Fruit fly (Drosophila melanogaster): Measurements from ENCODE around the gene sordd1.

sordd1 gene

dm6 chrX:15803764-15804563 lies 8.1 kb upstream of the sordd1 start, which contains the start of the genes PGRP-LE and sd (continued):
- TF ChIP-seq CG12391 (tag; optimal IDR thresholded peaks at IDR 0.05) (peak; percentile 18), crp (GFP tag; optimal IDR thresholded peaks at IDR 0.05) (peak in 1 of 2 experiments; percentile 82), nom (GFP tag; optimal IDR thresholded peaks at IDR 0.05) (peak; percentile 57), Lhr (GFP tag; optimal IDR thresholded peaks at IDR 0.05) (no peak), abd-A (tag; optimal IDR thresholded peaks at IDR 0.05) (peak; percentile 66), D19A (tag; optimal IDR thresholded peaks at IDR 0.05) (no peak), CG10431 (GFP tag; optimal IDR thresholded peaks at IDR 0.05) (no peak), Dbx (GFP tag; IDR thresholded peaks at IDR 0.05) (no peak), peb (GFP tag; IDR thresholded peaks at IDR 0.05) (no peak), trh (GFP tag; optimal IDR thresholded peaks at IDR 0.05) (no peak), CG16779 (GFP tag; IDR thresholded peaks at IDR 0.05) (no peak), CG7745 (tag; optimal IDR thresholded peaks at IDR 0.05) (no peak), CG13296 (GFP tag; optimal IDR thresholded peaks at IDR 0.05) (no peak), Hr78 (GFP tag; optimal IDR thresholded peaks at IDR 0.05) (no peak), gcm (GFP tag; optimal IDR thresholded peaks at IDR 0.05) (no peak), CG9817 (tag; optimal IDR thresholded peaks at IDR 0.05) (no peak), CG4707 (GFP tag; optimal IDR thresholded peaks at IDR 0.05) (peak; percentile 70), tll (GFP tag; optimal IDR thresholded peaks at IDR 0.05) (no peak), Vsx1 (GFP tag; optimal IDR thresholded peaks at IDR 0.05) (no peak), Hmr (GFP tag; optimal IDR thresholded peaks at IDR 0.05) (no peak), pum (GFP tag; optimal IDR thresholded peaks at IDR 0.05) (no peak)

- TF ChIP-seq lilli (GFP tag; optimal IDR thresholded peaks at IDR 0.05), result peak; percentile 23
- TF ChIP-seq CG5245 (GFP tag; optimal IDR thresholded peaks at IDR 0.05), result peak; percentile 3
- TF ChIP-seq dmrt11E (tag; optimal IDR thresholded peaks at IDR 0.05), result peak; percentile 25
- TF ChIP-seq dmrt99B (tag; optimal IDR thresholded peaks at IDR 0.05), result peak; percentile 4
- peak; percentile 31; the same call in 1 of the 2 replicates for TF ChIP-seq sna (GFP tag; IDR thresholded peaks at IDR 0.05; ENCODE audit: partially characterized antibody)
- no peak for TF ChIP-seq sens-2 (GFP tag; IDR thresholded peaks at IDR 0.05)
- TF ChIP-seq pzg (GFP tag; optimal IDR thresholded peaks at IDR 0.05), result peak; percentile 42
- no peak for TF ChIP-seq CG12219 (GFP tag; optimal IDR thresholded peaks at IDR 0.05)
- peak; percentile 66 for TF ChIP-seq row (GFP tag; IDR thresholded peaks at IDR 0.05)
- TF ChIP-seq sug (tag; optimal IDR thresholded peaks at IDR 0.05), result peak; percentile 54
- peak; percentile 20 for TF ChIP-seq CG10979 (tag; optimal IDR thresholded peaks at IDR 0.05)
- TF ChIP-seq CG7357 (GFP tag; IDR thresholded peaks at IDR 0.05), result peak; percentile 76
- peak; percentile 75 for TF ChIP-seq Bgb (GFP tag; IDR thresholded peaks at IDR 0.05; ENCODE audit: partially characterized antibody)
- TF ChIP-seq CG4617 (GFP tag; optimal IDR thresholded peaks at IDR 0.05; ENCODE audit: borderline replicate concordance), result peak; percentile 31
- TF ChIP-seq CG9932 (GFP tag; IDR thresholded peaks at IDR 0.05), result peak; percentile 62
- TF ChIP-seq gce (GFP tag; IDR thresholded peaks at IDR 0.05), result no peak
- no peak for TF ChIP-seq CG10565 (GFP tag; optimal IDR thresholded peaks at IDR 0.05)
- no peak for TF ChIP-seq cad (GFP tag; optimal IDR thresholded peaks at IDR 0.05)
- no peak for TF ChIP-seq ab (GFP tag; optimal IDR thresholded peaks at IDR 0.05)
- TF ChIP-seq ranshi (GFP tag; IDR thresholded peaks at IDR 0.05), result 0 out of 2 replicates have a peak, but pooled peaks have one; percentile 3
- no peak for TF ChIP-seq Tbp (GFP tag; optimal IDR thresholded peaks at IDR 0.05)
- TF ChIP-seq CG9437 (GFP tag; optimal IDR thresholded peaks at IDR 0.05), result no peak
- no peak for TF ChIP-seq CG6175 (GFP tag; IDR thresholded peaks at IDR 0.05)
- peak; percentile 39 for TF ChIP-seq Ptx1 (GFP tag; IDR thresholded peaks at IDR 0.05)
- TF ChIP-seq vnd (GFP tag; IDR thresholded peaks at IDR 0.05; ENCODE audit: partially characterized antibody), result peak; percentile 59; the same call in 2 of the 3 replicates
These were observed 7.2 kb upstream of the sordd1 start for dm6 chrX:15802880-15803650.
